Worm (Caenorhabditis elegans): ENCODE data around the gene R160.6.

Gene R160.6

DNA sequence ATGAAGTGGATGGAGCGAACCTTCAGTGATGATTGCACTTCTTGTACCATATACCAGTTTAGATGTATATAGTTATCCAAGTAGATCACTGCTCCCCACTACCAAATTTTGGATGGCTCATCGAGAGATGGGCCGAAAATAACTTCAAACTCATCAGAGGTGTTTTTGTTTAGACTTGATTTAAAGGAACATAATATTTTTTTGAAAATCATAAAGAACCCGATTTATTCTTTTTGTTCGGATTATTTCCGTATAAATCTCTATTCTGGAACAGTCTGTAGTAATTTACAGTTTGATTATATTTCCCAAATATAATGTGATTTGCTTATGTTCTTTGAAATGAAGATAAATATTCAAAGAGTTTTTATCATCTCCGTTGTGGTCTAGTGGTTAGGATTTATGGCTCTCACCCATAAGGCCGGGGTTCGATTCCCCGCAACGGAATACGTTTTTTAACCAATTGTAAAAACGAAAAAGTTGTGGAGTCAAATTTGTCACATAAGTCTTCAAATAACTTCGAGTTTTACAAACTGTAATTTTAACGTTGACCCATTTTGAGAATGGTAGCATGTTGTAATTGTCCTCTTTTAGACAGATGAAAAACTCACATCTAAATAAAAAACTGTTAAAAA lies 37.4 kb upstream of the R160.6 start (continued):
- TF ChIP-seq dmd-8 (GFP tag; IDR thresholded peaks at IDR 0.05) = 0 out of 2 replicates have a peak, but pooled peaks have one; percentile 58
- peak; percentile 29; the same call in 1 of the 2 replicates for TF ChIP-seq dmd-6 (GFP tag; IDR thresholded peaks at IDR 0.05)
- no peak for TF ChIP-seq egl-27 (tag; optimal IDR thresholded peaks at IDR 0.05)
- TF ChIP-seq hmg-1.1 (GFP tag; IDR thresholded peaks at IDR 0.05) = no peak
- TF ChIP-seq nhr-6 (tag; optimal IDR thresholded peaks at IDR 0.05) = no peak
- peak; percentile 13 for TF ChIP-seq lir-3 (tag; optimal IDR thresholded peaks at IDR 0.05)
- TF ChIP-seq nhr-48 (tag; optimal IDR thresholded peaks at IDR 0.05) = peak; percentile 3
- no peak for TF ChIP-seq nhr-25 (tag; optimal IDR thresholded peaks at IDR 0.05; ENCODE audit: borderline replicate concordance, insufficient read depth)

DNA sequence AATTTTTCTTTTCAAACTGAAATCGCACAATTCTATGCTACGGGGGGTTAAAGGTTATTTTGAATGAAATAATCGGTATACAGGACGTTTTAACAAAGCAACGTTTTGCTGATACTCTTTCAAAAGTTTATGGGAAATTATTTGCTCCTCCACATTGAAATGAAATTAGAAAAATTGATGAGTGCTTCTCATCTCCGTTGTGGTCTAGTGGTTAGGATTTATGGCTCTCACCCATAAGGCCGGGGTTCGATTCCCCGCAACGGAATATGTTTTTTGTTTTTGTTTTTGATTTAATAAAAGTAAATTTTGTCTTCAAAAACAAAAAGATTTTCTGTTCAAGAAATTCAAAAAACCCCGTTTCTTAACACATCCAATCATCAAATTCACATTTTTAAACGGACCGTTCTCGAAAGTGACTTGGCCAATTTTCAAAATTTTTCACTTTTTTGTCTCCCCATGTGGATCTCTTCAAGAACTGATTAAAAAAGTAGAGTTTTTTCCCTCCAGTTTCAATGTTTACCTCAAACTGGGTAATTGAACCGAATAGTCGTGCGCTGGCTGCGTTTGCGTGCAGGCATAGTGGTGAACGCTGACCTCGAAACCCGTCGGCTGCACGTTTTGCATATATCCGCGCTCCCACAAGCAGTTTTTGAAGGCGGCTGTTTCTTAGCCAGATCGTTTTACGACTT lies 36.7 kb upstream of the R160.6 start:
- TF ChIP-seq mes-2 (tag; optimal IDR thresholded peaks at IDR 0.05; ENCODE audit: poor library complexity, severe bottlenecking) (peak; percentile 35), ceh-62 (tag; optimal IDR thresholded peaks at IDR 0.05) (no peak), ZK337.2 (GFP tag; IDR thresholded peaks at IDR 0.05) (0 out of 2 replicates have a peak, but pooled peaks have one; percentile 20), lin-1 (GFP tag; IDR thresholded peaks at IDR 0.05) (peak; percentile 11; the same call in 1 of the 2 replicates), hmg-1.1 (GFP tag; IDR thresholded peaks at IDR 0.05) (no peak), gei-8 (GFP tag; optimal IDR thresholded peaks at IDR 0.05) (no peak), vab-7 (GFP tag; IDR thresholded peaks at IDR 0.05) (peak; percentile 55; the same call in 1 of the 2 replicates), spr-3 (GFP tag; optimal IDR thresholded peaks at IDR 0.05) (no peak), lim-7 (GFP tag; IDR thresholded peaks at IDR 0.05) (peak; percentile 76), pha-4 (GFP tag; IDR thresholded peaks at IDR 0.05) (peak; percentile 58; the same call in 1 of the 2 replicates), pha-4 (tag; optimal IDR thresholded peaks at IDR 0.05) (no peak), zfp-3 (GFP tag; conservative IDR thresholded peaks at IDR 0.05) (peak; percentile 49; the same call in 1 of the 2 replicates), T26A8.4 (GFP tag; IDR thresholded peaks at IDR 0.05) (no peak), dve-1 (tag; optimal IDR thresholded peaks at IDR 0.05; ENCODE audit: insufficient read depth) (no peak), lin-38 (GFP tag; IDR thresholded peaks at IDR 0.05) (no peak), daf-16 (GFP tag; optimal IDR thresholded peaks at IDR 0.05) (peak in 1 of 2 experiments; percentile 4), daf-16 (tag; optimal IDR thresholded peaks at IDR 0.05) (no peak), nhr-25 (tag; optimal IDR thresholded peaks at IDR 0.05; ENCODE audit: borderline replicate concordance, insufficient read depth) (no peak), ztf-7 (tag; optimal IDR thresholded peaks at IDR 0.05) (no peak), unc-62 (GFP tag; optimal IDR thresholded peaks at IDR 0.05 in 1 of 2) (peak in 1 of 2 experiments; percentile 7), unc-62 (tag; optimal IDR thresholded peaks at IDR 0.05) (no peak), Y48G9A.11 (GFP tag; IDR thresholded peaks at IDR 0.05) (no peak), mep-1 (tag; optimal IDR thresholded peaks at IDR 0.05) (no peak), F26F4.8 (GFP tag; conservative IDR thresholded peaks at IDR 0.05) (0 out of 2 replicates have a peak, but pooled peaks have one; percentile 43), ctbp-1 (GFP tag; IDR thresholded peaks at IDR 0.05) (no peak), nhr-41 (GFP tag; IDR thresholded peaks at IDR 0.05) (no peak), snpc-1.2 (GFP tag; IDR thresholded peaks at IDR 0.05) (peak; percentile 10; the same call in 1 of the 2 replicates)

DNA sequence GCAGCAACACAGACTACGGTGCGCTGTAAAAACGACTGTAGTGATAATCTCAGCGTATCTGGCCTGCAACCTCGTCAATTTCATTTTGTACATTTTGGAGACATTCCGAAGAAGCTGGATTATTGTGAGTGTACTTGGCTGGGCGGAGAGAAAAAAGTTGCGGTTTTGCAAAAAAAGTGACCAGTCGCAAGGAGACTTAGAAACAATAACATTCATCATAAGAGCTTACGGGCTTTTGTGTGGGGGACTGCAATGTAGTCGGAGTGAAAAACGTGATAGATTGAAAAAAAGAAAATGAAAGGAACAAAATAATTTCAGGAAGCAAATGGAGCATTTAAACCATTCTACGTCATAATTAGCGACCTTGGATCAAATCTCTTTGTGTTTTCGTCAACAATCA lies 35.4 kb upstream of the R160.6 start:
- TF ChIP-seq ceh-20 (GFP tag; IDR thresholded peaks at IDR 0.05) (0 out of 2 replicates have a peak, but pooled peaks have one; percentile 17), fkh-10 (GFP tag; optimal IDR thresholded peaks at IDR 0.05) (no peak), aha-1 (tag) (peak; percentile 70)

Data from whole organism, L4 larva.